Fruit fly (Drosophila melanogaster) whole organism, wandering third instar larva: Measurements from ENCODE around the gene CG33124.

ENCODE experiments used
- Abd-B ChIP-seq: fragments of >200 bp; optimal IDR thresholded peaks from 2 replicates; lab custom pipeline; 2017; ENCODE audit warnings: missing biosample characterization, missing genetic modification characterization
- CG32264 ChIP-seq: fragments of 200-800 bp; sonication (Bioruptor generic); optimal IDR thresholded peaks from 2 replicates; lab custom pipeline; 2016; ENCODE audit warnings: missing biosample characterization, missing genetic modification characterization
- CG9705 ChIP-seq: fragments of 200-800 bp; sonication (Bioruptor generic); optimal IDR thresholded peaks from 2 replicates; lab custom pipeline; 2018; ENCODE audit warnings: missing biosample characterization, mild to moderate bottlenecking, missing genetic modification characterization
- CrebA ChIP-seq: fragments of 200-800 bp; sonication (Bioruptor generic); optimal IDR thresholded peaks from 2 replicates; lab custom pipeline; 2016; ENCODE audit warnings: missing biosample characterization, mild to moderate bottlenecking, missing genetic modification characterization, borderline replicate concordance
- Dfd ChIP-seq: fragments of >200 bp; optimal IDR thresholded peaks from 2 replicates; lab custom pipeline; 2017; ENCODE audit warnings: missing biosample characterization, missing genetic modification characterization
- Dif ChIP-seq: fragments of 200-275, 200-300 bp; sonication (Bioruptor generic); optimal IDR thresholded peaks from 2 replicates; lab custom pipeline; 2018; ENCODE audit warnings: missing biosample characterization, missing genetic modification characterization; ENCODE audit not compliant: partially characterized antibody
- GATAd ChIP-seq: sonication (Bioruptor generic); optimal IDR thresholded peaks from 2 replicates; lab custom pipeline; 2016; ENCODE audit warnings: missing biosample characterization, missing genetic modification characterization
- HLH106 ChIP-seq: fragments of 200-800 bp; optimal IDR thresholded peaks from 3 replicates; lab custom pipeline; 2019; ENCODE audit warnings: missing biosample characterization, mild to moderate bottlenecking, missing genetic modification characterization, moderate library complexity
- Hnf4 ChIP-seq: fragments of 200-800 bp; sonication (Bioruptor generic); optimal IDR thresholded peaks from 2 replicates; lab custom pipeline; 2016; ENCODE audit warnings: missing biosample characterization, mild to moderate bottlenecking, missing genetic modification characterization
- Hr78 ChIP-seq: fragments of >200 bp; optimal IDR thresholded peaks from 2 replicates; lab custom pipeline; 2017; ENCODE audit warnings: missing biosample characterization, missing genetic modification characterization
- Hr83 ChIP-seq: fragments of 200-300 bp; sonication (Bioruptor generic); optimal IDR thresholded peaks from 2 replicates; lab custom pipeline; 2016; ENCODE audit warnings: missing biosample characterization, mild to moderate bottlenecking, missing genetic modification characterization, moderate library complexity; ENCODE audit not compliant: poor library complexity, severe bottlenecking
- Jra ChIP-seq: sonication (Bioruptor generic); optimal IDR thresholded peaks from 2 replicates; lab custom pipeline; 2016; ENCODE audit warnings: missing biosample characterization, missing genetic modification characterization
- Mio ChIP-seq: sonication (Bioruptor generic); optimal IDR thresholded peaks from 2 replicates; lab custom pipeline; 2016; ENCODE audit warnings: missing biosample characterization, missing genetic modification characterization
- Myc ChIP-seq: fragments of >200 bp; optimal IDR thresholded peaks from 2 replicates; lab custom pipeline; 2017
- N ChIP-seq: fragments of >200 bp; optimal IDR thresholded peaks from 2 replicates; lab custom pipeline; 2018; ENCODE audit warnings: missing biosample characterization, missing external identifiers, missing genetic modification characterization
- OdsH ChIP-seq: fragments of 200-800 bp; sonication (Bioruptor generic); optimal IDR thresholded peaks from 2 replicates; lab custom pipeline; 2016; ENCODE audit warnings: missing biosample characterization, mild to moderate bottlenecking, missing genetic modification characterization
- Rel ChIP-seq, 2 experiments: fragments of 200-800 bp; sonication (Bioruptor generic) in 1 of 2; optimal IDR thresholded peaks; 2 replicates in 1 of 2; 3 replicates in 1 of 2; lab custom pipeline; 2016 to 2019; ENCODE audit warnings: mild to moderate bottlenecking in 2 of 2, missing biosample characterization in 2 of 2, missing genetic modification characterization in 2 of 2, moderate library complexity in 1 of 2
- Sp1 ChIP-seq: fragments of 200-800 bp; sonication (Bioruptor generic); optimal IDR thresholded peaks from 3 replicates; lab custom pipeline; 2019; ENCODE audit warnings: missing biosample characterization, mild to moderate bottlenecking, missing genetic modification characterization, moderate library complexity
- Vsx2 ChIP-seq: fragments of 200-300, 225-300 bp; sonication (Bioruptor generic); optimal IDR thresholded peaks from 2 replicates; lab custom pipeline; 2018; ENCODE audit warnings: missing biosample characterization, missing genetic modification characterization; ENCODE audit not compliant: partially characterized antibody
- br ChIP-seq: fragments of 200-800 bp; sonication (Bioruptor generic); optimal IDR thresholded peaks from 2 replicates; lab custom pipeline; 2016; ENCODE audit warnings: missing biosample characterization, missing genetic modification characterization
- brk ChIP-seq: fragments of 200-800 bp; sonication (Bioruptor generic); optimal IDR thresholded peaks from 2 replicates; lab custom pipeline; 2016; ENCODE audit warnings: missing biosample characterization, mild to moderate bottlenecking, missing genetic modification characterization
- dl ChIP-seq, 2 experiments: fragments of 175-275, 200-275 bp in 1 of 2; fragments of 200-275 bp in 1 of 2; sonication (Bioruptor generic); optimal IDR thresholded peaks; lab custom pipeline; 2018; ENCODE audit warnings: mild to moderate bottlenecking in 2 of 2, missing biosample characterization in 2 of 2, missing genetic modification characterization in 2 of 2, moderate library complexity in 2 of 2; ENCODE audit not compliant: partially characterized antibody in 2 of 2, insufficient read depth in 1 of 2
- dmrt93B ChIP-seq: fragments of 200-800 bp; sonication (Bioruptor generic); optimal IDR thresholded peaks from 2 replicates; lab custom pipeline; 2018; ENCODE audit warnings: missing biosample characterization, mild to moderate bottlenecking, missing genetic modification characterization
- dsf ChIP-seq: sonication (Bioruptor generic); optimal IDR thresholded peaks from 2 replicates; lab custom pipeline; 2016; ENCODE audit warnings: missing biosample characterization, missing genetic modification characterization, borderline replicate concordance
- ey ChIP-seq: fragments of 200-800 bp; sonication (Bioruptor generic); optimal IDR thresholded peaks from 2 replicates; lab custom pipeline; 2016; ENCODE audit warnings: missing biosample characterization, missing genetic modification characterization
- foxo ChIP-seq, 2 experiments: fragments of 200-800 bp; sonication (Bioruptor generic); optimal IDR thresholded peaks; 2 replicates in 1 of 2; 3 replicates in 1 of 2; lab custom pipeline; 2016 to 2017; ENCODE audit warnings: missing biosample characterization in 2 of 2, missing genetic modification characterization in 2 of 2
- fru ChIP-seq: fragments of 200-800 bp; sonication (Bioruptor generic); optimal IDR thresholded peaks from 3 replicates; lab custom pipeline; 2016; ENCODE audit warnings: missing biosample characterization, mild to moderate bottlenecking, missing genetic modification characterization
- h ChIP-seq: fragments of 200-800 bp; sonication (Bioruptor generic); optimal IDR thresholded peaks from 3 replicates; lab custom pipeline; 2016; ENCODE audit warnings: missing biosample characterization, mild to moderate bottlenecking, missing genetic modification characterization
- jim ChIP-seq: fragments of 175-275, 200-325 bp; sonication (Bioruptor generic); optimal IDR thresholded peaks from 2 replicates; lab custom pipeline; 2016; ENCODE audit warnings: missing biosample characterization, mild to moderate bottlenecking, missing genetic modification characterization
- lola ChIP-seq: fragments of >200 bp; optimal IDR thresholded peaks from 2 replicates; lab custom pipeline; 2017; ENCODE audit warnings: missing biosample characterization, missing genetic modification characterization
- pan ChIP-seq: fragments of >200 bp; optimal IDR thresholded peaks from 2 replicates; lab custom pipeline; 2017
- psq ChIP-seq: fragments of 200-800 bp; sonication (Bioruptor generic); optimal IDR thresholded peaks from 3 replicates; lab custom pipeline; 2017; ENCODE audit warnings: missing biosample characterization, mild to moderate bottlenecking, missing genetic modification characterization, moderate library complexity
- rgr ChIP-seq: fragments of 200-800 bp; sonication (Bioruptor generic); optimal IDR thresholded peaks from 3 replicates; lab custom pipeline; 2016; ENCODE audit warnings: missing biosample characterization, mild to moderate bottlenecking, missing genetic modification characterization
- sage ChIP-seq: fragments of 200-800 bp; sonication (Bioruptor generic); optimal IDR thresholded peaks from 2 replicates; lab custom pipeline; 2016; ENCODE audit warnings: missing biosample characterization, mild to moderate bottlenecking, missing genetic modification characterization
- sv ChIP-seq: fragments of 200-800 bp; sonication (Bioruptor generic); optimal IDR thresholded peaks from 3 replicates; lab custom pipeline; 2016; ENCODE audit warnings: missing biosample characterization, missing genetic modification characterization
- tai ChIP-seq: sonication (Bioruptor generic); optimal IDR thresholded peaks from 2 replicates; lab custom pipeline; 2016; ENCODE audit warnings: missing biosample characterization, missing genetic modification characterization
- usp ChIP-seq: fragments of >200 bp; optimal IDR thresholded peaks from 2 replicates; lab custom pipeline; 2017; ENCODE audit warnings: missing biosample characterization, missing genetic modification characterization
- woc ChIP-seq: sonication (Bioruptor generic); optimal IDR thresholded peaks from 2 replicates; lab custom pipeline; 2016; ENCODE audit warnings: missing biosample characterization, mild to moderate bottlenecking, missing genetic modification characterization

The CG33124 gene

dm6 chr2L:2226259-2227121 lies 17.6 kb upstream of the CG33124 start, which contains the start of the genes CG15387 and sau:
Gene CG15387 (minus strand): TSS chr2L:2226294.
Gene sau (plus strand): TSS chr2L:2226342.
- peak; percentile 62 for TF ChIP-seq Mio (GFP tag; lab: Kevin White, UChicago)
- TF ChIP-seq jim (GFP tag; lab: Kevin White, UChicago): no peak
- no peak for TF ChIP-seq lola
- TF ChIP-seq dmrt93B (GFP tag; lab: Kevin White, UChicago): peak; percentile 77
- peak; percentile 90 for TF ChIP-seq ey (GFP tag; lab: Kevin White, UChicago)
- TF ChIP-seq CrebA (GFP tag; lab: Kevin White, UChicago): no peak
- TF ChIP-seq Vsx2 (GFP tag; lab: Kevin White, UChicago): no peak
- no peak for TF ChIP-seq pan (lab: Kevin White, UChicago)
- TF ChIP-seq N: no peak
- TF ChIP-seq HLH106 (tag; lab: Kevin White, UChicago): peak; percentile 90
- peak; percentile 89 for TF ChIP-seq Sp1 (GFP tag; lab: Kevin White, UChicago)
- TF ChIP-seq Jra (GFP tag; lab: Kevin White, UChicago): peak; percentile 93
- peak; percentile 95 for TF ChIP-seq h
- peak; percentile 80 for TF ChIP-seq sage (GFP tag; lab: Kevin White, UChicago)
- peak; percentile 87 for TF ChIP-seq brk
- peak; percentile 92 for TF ChIP-seq fru
- no peak for TF ChIP-seq tai
- TF ChIP-seq Hr78 (GFP tag; lab: Kevin White, UChicago): no peak
- TF ChIP-seq CG32264 (GFP tag; lab: Kevin White, UChicago): peak; percentile 86
- TF ChIP-seq br: peak; percentile 93
- peak; percentile 94 for TF ChIP-seq rgr (GFP tag; lab: Kevin White, UChicago)
- peak; percentile 91 for TF ChIP-seq dsf (GFP tag; lab: Kevin White, UChicago)
- TF ChIP-seq GATAd (GFP tag; lab: Kevin White, UChicago): peak; percentile 91
- TF ChIP-seq CG9705: peak; percentile 91
- no peak for TF ChIP-seq usp (GFP tag; lab: Kevin White, UChicago)
- TF ChIP-seq Myc (lab: Kevin White, UChicago): peak; percentile 23
- no peak for TF ChIP-seq Dfd (GFP tag; lab: Kevin White, UChicago)
- TF ChIP-seq sv (GFP tag; lab: Kevin White, UChicago): peak; percentile 84
- TF ChIP-seq Rel (GFP tag; optimal IDR thresholded peaks at IDR 0.05; lab: Kevin White, UChicago): no peak
- TF ChIP-seq Rel (tag; optimal IDR thresholded peaks at IDR 0.05; lab: Kevin White, UChicago): peak; percentile 69
- TF ChIP-seq Hr83 (GFP tag; lab: Kevin White, UChicago): peak; percentile 33
- TF ChIP-seq foxo (GFP tag; optimal IDR thresholded peaks at IDR 0.05; lab: Kevin White, UChicago): peak; percentile 79 to 93
- peak; percentile 96 for TF ChIP-seq Hnf4 (GFP tag; lab: Kevin White, UChicago)
- TF ChIP-seq Abd-B (GFP tag; lab: Kevin White, UChicago): no peak
- no peak for TF ChIP-seq dl (GFP tag; optimal IDR thresholded peaks at IDR 0.05; lab: Kevin White, UChicago; ENCODE audit: insufficient read depth in 1 of 2, partially characterized antibody in 2 of 2)
- TF ChIP-seq psq (GFP tag; lab: Kevin White, UChicago): peak; percentile 90
- peak; percentile 89 for TF ChIP-seq OdsH (GFP tag; lab: Kevin White, UChicago)
- TF ChIP-seq Dif (GFP tag; lab: Kevin White, UChicago): no peak
- peak; percentile 87 for TF ChIP-seq woc (GFP tag; lab: Kevin White, UChicago)

- TF ChIP-seq HLH106 (tag; lab: Kevin White, UChicago) (no peak), Jra (GFP tag; lab: Kevin White, UChicago) (no peak), foxo (GFP tag; optimal IDR thresholded peaks at IDR 0.05; lab: Kevin White, UChicago) (no peak), ey (GFP tag; lab: Kevin White, UChicago) (no peak), Dfd (GFP tag; lab: Kevin White, UChicago) (no peak), Dif (GFP tag; lab: Kevin White, UChicago) (peak; percentile 25), usp (GFP tag; lab: Kevin White, UChicago) (no peak), Vsx2 (GFP tag; lab: Kevin White, UChicago) (no peak), h (no peak), sage (GFP tag; lab: Kevin White, UChicago) (peak; percentile 9), brk (no peak)
These were observed 13.5 kb upstream of the CG33124 start for dm6 chr2L:2222377-2222776.
